Worm (Caenorhabditis elegans) whole organism, early embryonic: ENCODE measurements around the gene Y37A1A.3.

Experiments
- aly-1 ChIP-seq: sonication (generic microtip); optimal IDR thresholded peaks from 2 replicates; lab custom pipeline; 2016; ENCODE audit warnings: missing genetic modification characterization, missing compliant biosample characterization
- ama-1 ChIP-seq: fragments of 150-350 bp; optimal IDR thresholded peaks from 2 replicates; lab custom pipeline; 2014
- ceh-13 ChIP-seq: fragments of 200-800 bp; sonication (Bioruptor generic); optimal IDR thresholded peaks from 2 replicates; lab custom pipeline; 2018; ENCODE audit warnings: mild to moderate bottlenecking, missing genetic modification characterization, missing compliant biosample characterization
- flt-1 ChIP-seq: fragments of 200-800 bp; sonication (Bioruptor generic); IDR thresholded peaks from 2 replicates; pipeline ENCODE4 v1.3.6; 2022; ENCODE audit warnings: missing genetic modification characterization, missing compliant biosample characterization
- hmbx-1 ChIP-seq: sonication (generic microtip); optimal IDR thresholded peaks from 2 replicates; lab custom pipeline; 2016; ENCODE audit warnings: mild to moderate bottlenecking, missing genetic modification characterization, missing compliant biosample characterization
- tbx-11 ChIP-seq: fragments of 200-800 bp; sonication (Bioruptor generic); IDR thresholded peaks from 2 replicates; pipeline ENCODE4 v1.3.6; 2022; ENCODE audit warnings: missing genetic modification characterization, missing compliant biosample characterization

ce11 chrIV:13919207-13919759 is 16.6 kb upstream of the Y37A1A.3 start:
- TF ChIP-seq aly-1 (tag; lab: Kevin White, UChicago): no peak
- TF ChIP-seq tbx-11 (GFP tag; lab: Robert Waterston, UW): no peak
- no peak for TF ChIP-seq ama-1 (lab: Kevin White, UChicago)
- TF ChIP-seq flt-1: no peak
- TF ChIP-seq hmbx-1 (tag; lab: Kevin White, UChicago): no peak
- TF ChIP-seq ceh-13 (GFP tag; lab: Kevin White, UChicago): no peak
